Worm (Caenorhabditis elegans) whole organism, early embryonic: Measurements from ENCODE around the gene igeg-2.

ENCODE experiments used
- F13C5.2 ChIP-seq: sonication (generic microtip); optimal IDR thresholded peaks from 2 replicates; lab custom pipeline; 2017; ENCODE audit warnings: mild to moderate bottlenecking, missing genetic modification characterization, inconsistent platforms, missing compliant biosample characterization
- aly-1 ChIP-seq: sonication (generic microtip); optimal IDR thresholded peaks from 2 replicates; lab custom pipeline; 2016; ENCODE audit warnings: missing genetic modification characterization, missing compliant biosample characterization
- ama-1 ChIP-seq: fragments of 150-350 bp; optimal IDR thresholded peaks from 2 replicates; lab custom pipeline; 2014
- ceh-13 ChIP-seq: fragments of 200-800 bp; sonication (Bioruptor generic); optimal IDR thresholded peaks from 2 replicates; lab custom pipeline; 2018; ENCODE audit warnings: mild to moderate bottlenecking, missing genetic modification characterization, missing compliant biosample characterization
- ets-7 ChIP-seq: sonication (generic microtip); optimal IDR thresholded peaks from 2 replicates; lab custom pipeline; 2016; ENCODE audit warnings: missing genotype, missing genetic modification characterization, missing compliant biosample characterization
- flt-1 ChIP-seq: fragments of 200-800 bp; sonication (Bioruptor generic); IDR thresholded peaks from 2 replicates; pipeline ENCODE4 v1.3.6; 2022; ENCODE audit warnings: missing genetic modification characterization, missing compliant biosample characterization
- hnd-1 ChIP-seq: sonication (generic microtip); optimal IDR thresholded peaks from 2 replicates; lab custom pipeline; 2016; ENCODE audit warnings: missing genetic modification characterization, missing compliant biosample characterization
- pes-1 ChIP-seq: fragments of 200-800 bp; sonication (Bioruptor generic); IDR thresholded peaks from 2 replicates; pipeline ENCODE4 v1.3.6; 2022; ENCODE audit warnings: missing genetic modification reagents, missing genetic modification characterization, missing compliant biosample characterization
- scrt-1 ChIP-seq: fragments of 200-800 bp; sonication (Bioruptor generic); IDR thresholded peaks from 2 replicates; pipeline ENCODE4 v1.3.6; 2022; ENCODE audit warnings: missing genetic modification characterization, missing compliant biosample characterization
- sea-1 ChIP-seq: fragments of 200-800 bp; sonication (Bioruptor generic); conservative IDR thresholded peaks from 2 replicates; pipeline ENCODE4 v1.3.6; 2022; ENCODE audit warnings: missing genetic modification characterization, missing compliant biosample characterization
- tbx-11 ChIP-seq: fragments of 200-800 bp; sonication (Bioruptor generic); IDR thresholded peaks from 2 replicates; pipeline ENCODE4 v1.3.6; 2022; ENCODE audit warnings: missing genetic modification characterization, missing compliant biosample characterization
- tbx-37 ChIP-seq: fragments of 200-800 bp; sonication (Bioruptor generic); conservative IDR thresholded peaks from 2 replicates; pipeline ENCODE4 v1.3.6; 2022; ENCODE audit warnings: missing genetic modification reagents, missing genetic modification characterization, missing compliant biosample characterization
- tra-4 ChIP-seq: sonication (generic microtip); optimal IDR thresholded peaks from 2 replicates; lab custom pipeline; 2017; ENCODE audit warnings: missing genetic modification characterization, missing compliant biosample characterization

DNA sequence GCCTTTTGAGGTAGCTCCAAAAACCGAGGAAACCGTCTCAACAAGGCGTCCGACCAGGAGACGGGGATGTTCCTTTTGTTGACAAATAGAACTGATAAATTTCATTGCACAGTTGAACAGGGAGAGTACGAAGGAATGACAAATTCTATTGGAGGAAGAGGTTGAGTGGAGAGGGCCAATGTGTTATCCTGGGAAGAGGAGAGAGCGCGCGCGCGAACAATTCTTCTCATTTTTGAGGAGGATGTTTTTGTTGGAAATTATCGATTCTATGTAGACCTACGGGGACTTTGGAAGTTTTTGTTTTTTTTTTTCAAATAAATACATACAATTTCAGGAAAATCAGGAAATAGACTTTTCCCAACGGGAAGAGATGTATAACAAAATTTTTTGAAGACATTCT lies 8.7 kb downstream of the igeg-2 start:
- TF ChIP-seq ama-1 (lab: Kevin White, UChicago) (no peak), tra-4 (tag; lab: Kevin White, UChicago) (no peak), sea-1 (GFP tag; lab: Robert Waterston, UW) (no peak), tbx-11 (GFP tag; lab: Robert Waterston, UW) (no peak), aly-1 (no peak), hnd-1 (tag; lab: Kevin White, UChicago) (no peak), ets-7 (tag; lab: Kevin White, UChicago) (no peak), ceh-13 (GFP tag; lab: Kevin White, UChicago) (no peak), tbx-37 (GFP tag; lab: Robert Waterston, UW) (no peak), pes-1 (GFP tag; lab: Robert Waterston, UW) (no peak), flt-1 (no peak), scrt-1 (GFP tag; lab: Robert Waterston, UW) (no peak), F13C5.2 (tag; lab: Kevin White, UChicago) (no peak)
